Fruit fly (Drosophila melanogaster) whole organism, embryonic: ENCODE measurements around the gene CG5087.
A peak's percentile ranks its signal among the peaks of the same experiment; 100 is the strongest.

ENCODE experiments used
- ATbp ChIP-seq: fragments of 200-800 bp; sonication (Bioruptor generic); optimal IDR thresholded peaks from 2 replicates; lab custom pipeline; 2017; ENCODE audit warnings: missing biosample characterization, mild to moderate bottlenecking, missing genetic modification characterization, missing genetic modification reagents
- Adf1 ChIP-seq: fragments of 200-800 bp; sonication (Bioruptor generic); IDR thresholded peaks from 2 replicates; pipeline ENCODE4 v1.3.6; 2022; ENCODE audit warnings: missing biosample characterization, missing genetic modification characterization
- Bgb ChIP-seq: fragments of 200-800 bp; sonication (Bioruptor generic); IDR thresholded peaks from 2 replicates; pipeline ENCODE4 v1.3.6; 2022; ENCODE audit warnings: missing biosample characterization, missing genetic modification characterization; ENCODE audit not compliant: partially characterized antibody
- Bteb2 ChIP-seq: fragments of 200-800 bp; sonication (Bioruptor generic); optimal IDR thresholded peaks from 2 replicates; lab custom pipeline; 2016; ENCODE audit warnings: missing biosample characterization, missing genetic modification characterization
- CG10147 ChIP-seq: fragments of 200-800 bp; sonication (Bioruptor generic); optimal IDR thresholded peaks from 2 replicates; lab custom pipeline; 2019; ENCODE audit warnings: missing biosample characterization, mild to moderate bottlenecking, missing genetic modification characterization, moderate library complexity
- CG10565 ChIP-seq: fragments of 200-800 bp; sonication (Bioruptor generic); optimal IDR thresholded peaks from 3 replicates; lab custom pipeline; 2016; ENCODE audit warnings: missing biosample characterization, mild to moderate bottlenecking, missing genetic modification characterization
- CG13287 ChIP-seq: fragments of 200-800 bp; sonication (Bioruptor generic); IDR thresholded peaks from 2 replicates; pipeline ENCODE4 v1.3.6; 2022; ENCODE audit warnings: missing biosample characterization, missing genetic modification characterization; ENCODE audit not compliant: partially characterized antibody
- CG13296 ChIP-seq: fragments of 200-800 bp; sonication (Bioruptor generic); optimal IDR thresholded peaks from 3 replicates; lab custom pipeline; 2018; ENCODE audit warnings: missing biosample characterization, mild to moderate bottlenecking, missing genetic modification characterization
- CG15601 ChIP-seq: fragments of 200-800 bp; sonication (Bioruptor generic); optimal IDR thresholded peaks from 3 replicates; lab custom pipeline; 2019; ENCODE audit warnings: missing biosample characterization, mild to moderate bottlenecking, missing genetic modification characterization, moderate library complexity
- CG2116 ChIP-seq: fragments of 200-800 bp; sonication (Bioruptor generic); optimal IDR thresholded peaks from 3 replicates; lab custom pipeline; 2018; ENCODE audit warnings: missing biosample characterization, mild to moderate bottlenecking, missing genetic modification characterization
- CG2129 ChIP-seq: fragments of 200-800 bp; sonication (Bioruptor generic); IDR thresholded peaks from 2 replicates; pipeline ENCODE4 v1.3.6; 2022; ENCODE audit warnings: missing biosample characterization, missing genetic modification characterization; ENCODE audit not compliant: partially characterized antibody
- CG2199 ChIP-seq: fragments of 200-800 bp; sonication (Bioruptor generic); IDR thresholded peaks from 3 replicates; pipeline ENCODE4 v1.3.6; 2022; ENCODE audit warnings: missing biosample characterization, missing genetic modification characterization
- CG2875 ChIP-seq: fragments of 200-800 bp; sonication (Bioruptor generic); optimal IDR thresholded peaks from 2 replicates; lab custom pipeline; 2017; ENCODE audit warnings: missing biosample characterization, mild to moderate bottlenecking, missing genetic modification characterization, missing genetic modification reagents
- CG34224 ChIP-seq: fragments of 200-800 bp; sonication (Bioruptor generic); IDR thresholded peaks from 3 replicates; pipeline ENCODE4 v1.3.6; 2022; ENCODE audit warnings: missing biosample characterization, missing genetic modification characterization; ENCODE audit not compliant: partially characterized antibody
- CG3847 ChIP-seq: fragments of 200-800 bp; sonication (Bioruptor generic); IDR thresholded peaks from 2 replicates; pipeline ENCODE4 v1.3.6; 2022; ENCODE audit warnings: missing biosample characterization, missing genetic modification characterization
- CG6175 ChIP-seq: fragments of 200-800 bp; sonication (Bioruptor generic); IDR thresholded peaks from 3 replicates; pipeline ENCODE4 v1.3.6; 2022; ENCODE audit warnings: missing biosample characterization, missing genetic modification characterization
- CG6689 ChIP-seq: fragments of 200-800 bp; sonication (Bioruptor generic); IDR thresholded peaks from 2 replicates; pipeline ENCODE4 v1.3.6; 2022; ENCODE audit warnings: missing biosample characterization, missing genetic modification characterization
- CG7786 ChIP-seq: fragments of 200-800 bp; sonication (Bioruptor generic); optimal IDR thresholded peaks from 2 replicates; lab custom pipeline; 2016; ENCODE audit warnings: missing biosample characterization, missing genetic modification characterization
- CG8478 ChIP-seq: fragments of >200 bp; optimal IDR thresholded peaks from 2 replicates; lab custom pipeline; 2018
- CG9437 ChIP-seq: fragments of 200-800 bp; sonication (Bioruptor generic); optimal IDR thresholded peaks from 2 replicates; lab custom pipeline; 2018; ENCODE audit warnings: missing biosample characterization, mild to moderate bottlenecking, missing genetic modification characterization
- Deaf1 ChIP-seq: fragments of 200-800 bp; optimal IDR thresholded peaks from 3 replicates; lab custom pipeline; 2019; ENCODE audit warnings: missing biosample characterization, mild to moderate bottlenecking, missing genetic modification characterization, moderate library complexity
- Dll ChIP-seq: fragments of 200-800 bp; sonication (Bioruptor generic); IDR thresholded peaks from 4 replicates; pipeline ENCODE4 v1.3.6; 2022; ENCODE audit warnings: missing biosample characterization, missing genetic modification characterization; ENCODE audit not compliant: partially characterized antibody
- Ets65A ChIP-seq: fragments of 200-800 bp; sonication (Bioruptor generic); peaks from one replicate; lab custom pipeline; 2016; ENCODE audit warnings: missing biosample characterization, missing genetic modification characterization
- Hr78 ChIP-seq, 2 experiments: fragments of 200-800 bp in 1 of 2; fragments of >200 bp in 1 of 2; sonication (Bioruptor generic) in 1 of 2; optimal IDR thresholded peaks; 2 replicates each; lab custom pipeline; 2017 to 2019; ENCODE audit warnings: missing biosample characterization in 2 of 2, missing genetic modification characterization in 2 of 2, mild to moderate bottlenecking in 1 of 2, moderate library complexity in 1 of 2
- Jarid2 ChIP-seq: fragments of 200-800 bp; sonication (Bioruptor generic); optimal IDR thresholded peaks from 3 replicates; lab custom pipeline; 2017; ENCODE audit warnings: mild to moderate bottlenecking, missing biosample characterization, missing genetic modification reagents, missing genetic modification characterization
- Mrtf ChIP-seq: fragments of 200-800 bp; sonication (Bioruptor generic); IDR thresholded peaks from 3 replicates; pipeline ENCODE4 v1.3.6; 2022; ENCODE audit warnings: missing biosample characterization, missing genetic modification characterization
- Nf-YC ChIP-seq: fragments of 200-800 bp; optimal IDR thresholded peaks from 3 replicates; lab custom pipeline; 2019; ENCODE audit warnings: missing biosample characterization, mild to moderate bottlenecking, missing genetic modification characterization, moderate library complexity
- Pdp1 ChIP-seq, 2 experiments: fragments of 200-800 bp; sonication (Bioruptor generic); optimal IDR thresholded peaks; 3 replicates each; lab custom pipeline; 2016; ENCODE audit warnings: missing biosample characterization in 2 of 2, missing genetic modification characterization in 2 of 2, mild to moderate bottlenecking in 1 of 2, moderate library complexity in 1 of 2
- Sox102F ChIP-seq: fragments of 200-800 bp; sonication (Bioruptor generic); optimal IDR thresholded peaks from 2 replicates; lab custom pipeline; 2018; ENCODE audit warnings: missing biosample characterization, mild to moderate bottlenecking, missing genetic modification characterization, moderate library complexity
- Spps ChIP-seq: fragments of 200-800 bp; sonication (Bioruptor generic); optimal IDR thresholded peaks from 2 replicates; lab custom pipeline; 2018; ENCODE audit warnings: missing biosample characterization, mild to moderate bottlenecking, missing genetic modification characterization
- Tbp ChIP-seq: fragments of >200 bp; optimal IDR thresholded peaks from 2 replicates; lab custom pipeline; 2018; ENCODE audit warnings: missing biosample characterization, missing genetic modification characterization
- abd-A ChIP-seq: fragments of 200-800 bp; sonication (Bioruptor generic); optimal IDR thresholded peaks from 3 replicates; lab custom pipeline; 2019; ENCODE audit warnings: missing biosample characterization, mild to moderate bottlenecking, missing genetic modification characterization, moderate library complexity
- amos ChIP-seq: fragments of 200-800 bp; sonication (Bioruptor generic); IDR thresholded peaks from 2 replicates; pipeline ENCODE4 v1.3.6; 2022; ENCODE audit warnings: missing biosample characterization, missing genetic modification characterization; ENCODE audit not compliant: partially characterized antibody
- cg ChIP-seq: fragments of 200-800 bp; sonication (Bioruptor generic); optimal IDR thresholded peaks from 3 replicates; lab custom pipeline; 2019; ENCODE audit warnings: missing biosample characterization, mild to moderate bottlenecking, missing genetic modification characterization, moderate library complexity
- ems ChIP-seq: fragments of 200-800 bp; sonication (Bioruptor generic); optimal IDR thresholded peaks from 3 replicates; lab custom pipeline; 2016; ENCODE audit warnings: missing biosample characterization, missing genetic modification characterization
- gcm ChIP-seq: fragments of 200-800 bp; sonication (Bioruptor generic); optimal IDR thresholded peaks from 2 replicates; lab custom pipeline; 2019; ENCODE audit warnings: missing biosample characterization, mild to moderate bottlenecking, missing genetic modification characterization, moderate library complexity
- gt ChIP-seq: fragments of 200-800 bp; sonication (Bioruptor generic); IDR thresholded peaks from 2 replicates; pipeline ENCODE4 v1.3.6; 2022; ENCODE audit warnings: missing biosample characterization, missing genetic modification characterization
- kah ChIP-seq: fragments of 200-800 bp; sonication (Bioruptor generic); optimal IDR thresholded peaks from 2 replicates; lab custom pipeline; 2018; ENCODE audit warnings: missing biosample characterization, mild to moderate bottlenecking, missing genetic modification characterization
- oc ChIP-seq: fragments of 200-800 bp; sonication (Bioruptor generic); optimal IDR thresholded peaks from 2 replicates; lab custom pipeline; 2018; ENCODE audit warnings: missing biosample characterization, mild to moderate bottlenecking, missing genetic modification characterization, moderate library complexity
- pfk ChIP-seq: fragments of 200-800 bp; sonication (Bioruptor generic); optimal IDR thresholded peaks from 2 replicates; lab custom pipeline; 2018; ENCODE audit warnings: missing biosample characterization, mild to moderate bottlenecking, missing genetic modification characterization, moderate library complexity
- phol ChIP-seq: fragments of 200-800 bp; sonication (Bioruptor generic); optimal IDR thresholded peaks from 3 replicates; lab custom pipeline; 2018; ENCODE audit warnings: missing biosample characterization, mild to moderate bottlenecking, missing genetic modification characterization, moderate library complexity
- prd ChIP-seq, 3 experiments: fragments of >200 bp in 2 of 3; fragments of 200-800 bp in 1 of 3; sonication (Bioruptor generic) in 1 of 3; optimal IDR thresholded peaks in 2 of 3; IDR thresholded peaks in 1 of 3; 2 replicates in 2 of 3; 3 replicates in 1 of 3; pipeline versions ENCODE4 v1.3.6 to Lab custom; 2017 to 2022; ENCODE audit warnings: missing biosample characterization in 1 of 3, missing genetic modification characterization in 1 of 3
- rib ChIP-seq: fragments of 200-800 bp; sonication (Bioruptor generic); IDR thresholded peaks from 2 replicates; pipeline ENCODE4 v1.3.6; 2022; ENCODE audit warnings: missing biosample characterization, missing genetic modification characterization
- ro ChIP-seq: fragments of 200-800 bp; sonication (Bioruptor generic); IDR thresholded peaks from 2 replicates; pipeline ENCODE4 v1.3.6; 2022; ENCODE audit warnings: missing biosample characterization, missing genetic modification characterization
- row ChIP-seq: fragments of 200-800 bp; sonication (Bioruptor generic); IDR thresholded peaks from 3 replicates; pipeline ENCODE4 v1.3.6; 2022; ENCODE audit warnings: missing biosample characterization, missing genetic modification characterization
- slou ChIP-seq: fragments of 200-800 bp; sonication (Bioruptor generic); optimal IDR thresholded peaks from 3 replicates; lab custom pipeline; 2016; ENCODE audit warnings: missing biosample characterization, missing genetic modification characterization
- sob ChIP-seq: fragments of 200-800 bp; sonication (Bioruptor generic); IDR thresholded peaks from 2 replicates; pipeline ENCODE4 v1.3.6; 2022; ENCODE audit warnings: missing biosample characterization, missing genetic modification characterization
- vfl ChIP-seq: fragments of 200-800 bp; sonication (Bioruptor generic); optimal IDR thresholded peaks from 2 replicates; lab custom pipeline; 2016; ENCODE audit warnings: missing biosample characterization, missing genetic modification characterization
- zfh1 ChIP-seq: fragments of 200-800 bp; sonication (Bioruptor generic); IDR thresholded peaks from 3 replicates; pipeline ENCODE4 v1.3.6; 2022; ENCODE audit warnings: missing biosample characterization, missing genetic modification characterization

The CG5087 gene

dm6 chr3L:9004788-9005246 is 6.8 kb downstream of the CG5087 start, which contains the start of gene Doc3 (continued):
- TF ChIP-seq Hr78 (GFP tag; optimal IDR thresholded peaks at IDR 0.05; lab: Kevin White, UChicago), result peak in 1 of 2 experiments; percentile 94
- TF ChIP-seq CG3847 (GFP tag; lab: Robert Waterston, UW), result no peak
- no peak for TF ChIP-seq slou (GFP tag; lab: Kevin White, UChicago)
- TF ChIP-seq rib (GFP tag; lab: Robert Waterston, UW), result 0 out of 2 replicates have a peak, but pooled peaks have one; percentile 36
- 0 out of 3 replicates have a peak, but pooled peaks have one; percentile 17 for TF ChIP-seq CG34224 (GFP tag; lab: Robert Waterston, UW)
- TF ChIP-seq sob (GFP tag; lab: Robert Waterston, UW), result no peak
- TF ChIP-seq Sox102F, result no peak
- peak; percentile 37; the same call in 1 of the 2 replicates for TF ChIP-seq CG13287 (GFP tag; lab: Robert Waterston, UW)
- TF ChIP-seq gcm, result peak; percentile 11
- TF ChIP-seq Mrtf (GFP tag; lab: Robert Waterston, UW), result no peak
- peak; percentile 29; the same call in 1 of the 3 replicates for TF ChIP-seq CG2199 (GFP tag; lab: Robert Waterston, UW)
- no peak for TF ChIP-seq CG7786 (GFP tag; lab: Kevin White, UChicago)
- TF ChIP-seq pfk (GFP tag; lab: Kevin White, UChicago), result peak; percentile 27
- no peak for TF ChIP-seq gt
- TF ChIP-seq amos (GFP tag; lab: Robert Waterston, UW), result 0 out of 2 replicates have a peak, but pooled peaks have one; percentile 7
- TF ChIP-seq row (GFP tag; lab: Robert Waterston, UW), result no peak
- TF ChIP-seq CG15601, result no peak
- peak; percentile 82 for TF ChIP-seq phol
- no peak for TF ChIP-seq CG13296 (GFP tag; lab: Kevin White, UChicago)
- TF ChIP-seq CG8478 (lab: Kevin White, UChicago), result peak; percentile 25
- no peak for TF ChIP-seq ro
- peak; percentile 99 for TF ChIP-seq Nf-YC (tag; lab: Kevin White, UChicago)
- peak; percentile 52; the same call in 1 of the 2 replicates for TF ChIP-seq Adf1 (GFP tag; lab: Robert Waterston, UW)
- no peak for TF ChIP-seq ems
- no peak for TF ChIP-seq CG2116 (GFP tag; lab: Kevin White, UChicago)
- no peak for TF ChIP-seq CG10147
- TF ChIP-seq CG6175 (GFP tag; lab: Robert Waterston, UW), result peak; percentile 67; the same call in 1 of the 3 replicates
- no peak for TF ChIP-seq zfh1
- peak; percentile 67 for TF ChIP-seq Ets65A (GFP tag; lab: Kevin White, UChicago)
- TF ChIP-seq CG9437 (GFP tag; lab: Kevin White, UChicago), result peak; percentile 27
- peak; percentile 59 for TF ChIP-seq oc (tag; lab: Kevin White, UChicago)
- no peak for TF ChIP-seq CG10565 (GFP tag; lab: Kevin White, UChicago)
- TF ChIP-seq abd-A (tag; lab: Kevin White, UChicago), result peak; percentile 28
- no peak for TF ChIP-seq ATbp (GFP tag; lab: Kevin White, UChicago)
- no peak for TF ChIP-seq Bteb2 (GFP tag; lab: Kevin White, UChicago)
- TF ChIP-seq Pdp1 (GFP tag; optimal IDR thresholded peaks at IDR 0.05; lab: Kevin White, UChicago), result peak in 1 of 2 experiments; percentile 74
- peak; percentile 28 for TF ChIP-seq kah (GFP tag; lab: Kevin White, UChicago)
- TF ChIP-seq Jarid2 (GFP tag; lab: Kevin White, UChicago), result peak; percentile 44
- TF ChIP-seq Tbp (GFP tag; lab: Kevin White, UChicago), result no peak
- TF ChIP-seq CG2875, result no peak
- TF ChIP-seq CG6689 (GFP tag; lab: Robert Waterston, UW), result no peak
- no peak for TF ChIP-seq Spps (tag; lab: Kevin White, UChicago)
- no peak for TF ChIP-seq CG2129 (GFP tag; lab: Robert Waterston, UW)
- 0 out of 4 replicates have a peak, but pooled peaks have one; percentile 44 for TF ChIP-seq Dll (GFP tag; lab: Robert Waterston, UW)
- TF ChIP-seq prd (optimal IDR thresholded peaks at IDR 0.05; lab: Kevin White, UChicago), result no peak
- no peak for TF ChIP-seq prd (GFP tag; IDR thresholded peaks at IDR 0.05; lab: Robert Waterston, UW)
- peak; percentile 38 for TF ChIP-seq vfl (GFP tag; lab: Kevin White, UChicago)
- peak; percentile 53 for TF ChIP-seq Deaf1
- peak; percentile 60 for TF ChIP-seq cg (GFP tag; lab: Kevin White, UChicago)
- TF ChIP-seq Bgb (GFP tag; lab: Robert Waterston, UW), result peak; percentile 32; the same call in 1 of the 2 replicates
